Fruit fly (Drosophila melanogaster) whole organism, embryonic: ENCODE data around the gene CG15764.
A peak's percentile ranks its signal among the peaks of the same experiment; 100 is the strongest.

Experiments used
- Abd-B ChIP-seq: fragments of 200-800 bp; sonication (Bioruptor generic); optimal IDR thresholded peaks from 2 replicates; lab custom pipeline; 2018; ENCODE audit warnings: missing biosample characterization, mild to moderate bottlenecking, missing genetic modification characterization, moderate library complexity
- Atf3 ChIP-seq: fragments of 200-800 bp; sonication (Bioruptor generic); optimal IDR thresholded peaks from 3 replicates; lab custom pipeline; 2016; ENCODE audit warnings: missing biosample characterization, missing genetic modification characterization
- B-H2 ChIP-seq: fragments of 200-800 bp; sonication (Bioruptor generic); optimal IDR thresholded peaks from 2 replicates; lab custom pipeline; 2018; ENCODE audit warnings: missing biosample characterization, mild to moderate bottlenecking, missing genetic modification characterization
- C15 ChIP-seq: fragments of 200-800 bp; sonication (Bioruptor generic); IDR thresholded peaks from 3 replicates; pipeline ENCODE4 v1.3.6; 2022; ENCODE audit warnings: missing biosample characterization, missing genetic modification characterization
- CG10274 ChIP-seq: fragments of 200-800 bp; sonication (Bioruptor generic); optimal IDR thresholded peaks from 3 replicates; lab custom pipeline; 2017; ENCODE audit warnings: missing biosample characterization, mild to moderate bottlenecking, missing genetic modification characterization
- CG10543 ChIP-seq: fragments of 200-800 bp; sonication (Bioruptor generic); optimal IDR thresholded peaks from 3 replicates; lab custom pipeline; 2017; ENCODE audit warnings: missing biosample characterization, mild to moderate bottlenecking, missing genetic modification characterization, moderate library complexity
- CG10979 ChIP-seq: fragments of 200-800 bp; sonication (Bioruptor generic); optimal IDR thresholded peaks from 2 replicates; lab custom pipeline; 2018; ENCODE audit warnings: missing biosample characterization, mild to moderate bottlenecking, missing genetic modification characterization, moderate library complexity
- CG12071 ChIP-seq: fragments of 200-800 bp; sonication (Bioruptor generic); optimal IDR thresholded peaks from 3 replicates; lab custom pipeline; 2018; ENCODE audit warnings: missing biosample characterization, mild to moderate bottlenecking, missing genetic modification characterization
- CG12299 ChIP-seq: fragments of 200-800 bp; sonication (Bioruptor generic); optimal IDR thresholded peaks from 2 replicates; lab custom pipeline; 2018; ENCODE audit warnings: missing biosample characterization, mild to moderate bottlenecking, missing genetic modification characterization
- CG13894 ChIP-seq: fragments of 200-800 bp; sonication (Bioruptor generic); optimal IDR thresholded peaks from 3 replicates; lab custom pipeline; 2018; ENCODE audit warnings: missing biosample characterization, mild to moderate bottlenecking, missing genetic modification characterization, moderate library complexity
- CG14965 ChIP-seq: fragments of 200-800 bp; sonication (Bioruptor generic); optimal IDR thresholded peaks from 2 replicates; lab custom pipeline; 2016; ENCODE audit warnings: missing biosample characterization, missing genetic modification characterization, borderline replicate concordance
- CG15073 ChIP-seq: fragments of 200-800 bp; sonication (Bioruptor generic); optimal IDR thresholded peaks from 2 replicates; lab custom pipeline; 2016; ENCODE audit warnings: missing biosample characterization, missing genetic modification characterization
- CG17328 ChIP-seq: fragments of 200-800 bp; sonication (Bioruptor generic); IDR thresholded peaks from 2 replicates; pipeline ENCODE4 v1.3.6; 2022; ENCODE audit warnings: missing biosample characterization, missing genetic modification characterization
- CG17568 ChIP-seq: fragments of 200-800 bp; sonication (Bioruptor generic); optimal IDR thresholded peaks from 2 replicates; lab custom pipeline; 2018; ENCODE audit warnings: missing biosample characterization, mild to moderate bottlenecking, missing genetic modification characterization, moderate library complexity
- CG18619 ChIP-seq: fragments of 200-800 bp; sonication (Bioruptor generic); optimal IDR thresholded peaks from 3 replicates; lab custom pipeline; 2017; ENCODE audit warnings: missing biosample characterization, mild to moderate bottlenecking, missing genetic modification characterization
- CG5180 ChIP-seq: fragments of 200-800 bp; sonication (Bioruptor generic); optimal IDR thresholded peaks from 3 replicates; lab custom pipeline; 2017; ENCODE audit warnings: missing biosample characterization, missing genetic modification characterization, mild to moderate bottlenecking, moderate library complexity, missing genetic modification reagents
- CG7357 ChIP-seq: fragments of 200-800 bp; sonication (Bioruptor generic); IDR thresholded peaks from 3 replicates; pipeline ENCODE4 v1.3.6; 2022; ENCODE audit warnings: missing biosample characterization, missing genetic modification characterization
- CG7745 ChIP-seq: fragments of 200-800 bp; sonication (Bioruptor generic); optimal IDR thresholded peaks from 2 replicates; lab custom pipeline; 2018; ENCODE audit warnings: missing biosample characterization, mild to moderate bottlenecking, missing genetic modification characterization, moderate library complexity
- CG7963 ChIP-seq: fragments of 200-800 bp; sonication (Bioruptor generic); IDR thresholded peaks from 3 replicates; pipeline ENCODE4 v1.3.6; 2022; ENCODE audit warnings: missing biosample characterization, missing genetic modification characterization; ENCODE audit not compliant: partially characterized antibody
- CG8478 ChIP-seq: fragments of >200 bp; optimal IDR thresholded peaks from 2 replicates; lab custom pipeline; 2018
- CG9797 ChIP-seq: fragments of 200-800 bp; sonication (Bioruptor generic); optimal IDR thresholded peaks from 3 replicates; lab custom pipeline; 2018; ENCODE audit warnings: missing biosample characterization, mild to moderate bottlenecking, missing genetic modification characterization
- CG9817 ChIP-seq: fragments of 200-800 bp; sonication (Bioruptor generic); optimal IDR thresholded peaks from 2 replicates; lab custom pipeline; 2018; ENCODE audit warnings: missing biosample characterization, mild to moderate bottlenecking, missing genetic modification characterization, moderate library complexity
- Fer3 ChIP-seq: fragments of 200-800 bp; sonication (Bioruptor generic); optimal IDR thresholded peaks from 2 replicates; lab custom pipeline; 2018; ENCODE audit warnings: missing biosample characterization, mild to moderate bottlenecking, missing genetic modification characterization, moderate library complexity
- Gsc ChIP-seq: fragments of 200-800 bp; sonication (Bioruptor generic); IDR thresholded peaks from 2 replicates; pipeline ENCODE4 v1.3.6; 2022; ENCODE audit warnings: missing biosample characterization, missing genetic modification characterization
- HHEX ChIP-seq: fragments of 200-800 bp; sonication (Bioruptor generic); optimal IDR thresholded peaks from 3 replicates; lab custom pipeline; 2017; ENCODE audit warnings: missing biosample characterization, mild to moderate bottlenecking, missing genetic modification characterization, missing genetic modification reagents
- HLHmδ ChIP-seq: fragments of 200-800 bp; sonication (Bioruptor generic); optimal IDR thresholded peaks from 2 replicates; lab custom pipeline; 2018; ENCODE audit warnings: missing biosample characterization, mild to moderate bottlenecking, missing genetic modification characterization, moderate library complexity
- Hey ChIP-seq: fragments of 200-800 bp; sonication (Bioruptor generic); optimal IDR thresholded peaks from 3 replicates; lab custom pipeline; 2018; ENCODE audit warnings: missing biosample characterization, mild to moderate bottlenecking, missing genetic modification characterization
- Hr78 ChIP-seq, 2 experiments: fragments of 200-800 bp in 1 of 2; fragments of >200 bp in 1 of 2; sonication (Bioruptor generic) in 1 of 2; optimal IDR thresholded peaks; 2 replicates each; lab custom pipeline; 2017 to 2019; ENCODE audit warnings: missing biosample characterization in 2 of 2, missing genetic modification characterization in 2 of 2, mild to moderate bottlenecking in 1 of 2, moderate library complexity in 1 of 2
- Lhr ChIP-seq: fragments of 200-800 bp; sonication (Bioruptor generic); optimal IDR thresholded peaks from 3 replicates; lab custom pipeline; 2017; ENCODE audit warnings: mild to moderate bottlenecking, missing biosample characterization, missing genetic modification reagents, missing genetic modification characterization
- Lpt ChIP-seq: fragments of >200 bp; optimal IDR thresholded peaks from 2 replicates; lab custom pipeline; 2018; ENCODE audit warnings: missing biosample characterization, missing genetic modification characterization
- Mrtf ChIP-seq: fragments of 200-800 bp; sonication (Bioruptor generic); IDR thresholded peaks from 3 replicates; pipeline ENCODE4 v1.3.6; 2022; ENCODE audit warnings: missing biosample characterization, missing genetic modification characterization
- NFAT ChIP-seq: fragments of 200-800 bp; sonication (Bioruptor generic); IDR thresholded peaks from 2 replicates; pipeline ENCODE4 v1.3.6; 2022; ENCODE audit warnings: missing biosample characterization, missing genetic modification characterization
- Scr ChIP-seq: fragments of 200-800 bp; sonication (Bioruptor generic); IDR thresholded peaks from 2 replicates; pipeline ENCODE4 v1.3.6; 2022; ENCODE audit warnings: missing biosample characterization, missing genetic modification characterization; ENCODE audit not compliant: partially characterized antibody
- ara ChIP-seq: fragments of 200-800 bp; sonication (Bioruptor generic); IDR thresholded peaks from 2 replicates; pipeline ENCODE4 v1.3.6; 2022; ENCODE audit warnings: missing biosample characterization, missing genetic modification characterization
- ase ChIP-seq: fragments of 200-800 bp; sonication (Bioruptor generic); IDR thresholded peaks from 3 replicates; pipeline ENCODE4 v1.3.6; 2022; ENCODE audit warnings: missing biosample characterization, missing genetic modification characterization
- bowl ChIP-seq: fragments of 200-800 bp; sonication (Bioruptor generic); IDR thresholded peaks from 2 replicates; pipeline ENCODE4 v1.3.6; 2022; ENCODE audit warnings: missing biosample characterization, missing genetic modification characterization
- btn ChIP-seq: fragments of 200-800 bp; sonication (Bioruptor generic); optimal IDR thresholded peaks from 2 replicates; lab custom pipeline; 2016; ENCODE audit warnings: missing biosample characterization, missing genetic modification characterization
- chn ChIP-seq: fragments of 200-800 bp; sonication (Bioruptor generic); optimal IDR thresholded peaks from 2 replicates; lab custom pipeline; 2016; ENCODE audit warnings: missing biosample characterization, missing genetic modification characterization
- ci ChIP-seq: fragments of 200-800 bp; sonication (Bioruptor generic); IDR thresholded peaks from 3 replicates; pipeline ENCODE4 v1.3.6; 2022; ENCODE audit warnings: missing biosample characterization, missing genetic modification characterization
- eyg ChIP-seq: fragments of 200-800 bp; sonication (Bioruptor generic); optimal IDR thresholded peaks from 3 replicates; lab custom pipeline; 2016; ENCODE audit warnings: missing biosample characterization, missing genetic modification characterization
- grn ChIP-seq: fragments of 200-800 bp; sonication (Bioruptor generic); optimal IDR thresholded peaks from 3 replicates; lab custom pipeline; 2017; ENCODE audit warnings: missing biosample characterization, missing genetic modification characterization
- gsb ChIP-seq: fragments of 200-800 bp; sonication (Bioruptor generic); IDR thresholded peaks from 2 replicates; pipeline ENCODE4 v1.3.6; 2022; ENCODE audit warnings: missing biosample characterization, missing genetic modification characterization
- h ChIP-seq: fragments of >200 bp; optimal IDR thresholded peaks from 2 replicates; lab custom pipeline; 2017
- jing ChIP-seq: fragments of 200-800 bp; sonication (Bioruptor generic); optimal IDR thresholded peaks from 2 replicates; lab custom pipeline; 2018; ENCODE audit warnings: missing biosample characterization, mild to moderate bottlenecking, missing genetic modification characterization
- ken ChIP-seq: fragments of 200-800 bp; sonication (Bioruptor generic); IDR thresholded peaks from 3 replicates; pipeline ENCODE4 v1.3.6; 2022; ENCODE audit warnings: missing biosample characterization, missing genetic modification characterization
- mld ChIP-seq: fragments of 200-800 bp; sonication (Bioruptor generic); IDR thresholded peaks from 3 replicates; pipeline ENCODE4 v1.3.6; 2022; ENCODE audit warnings: missing biosample characterization, missing genetic modification characterization; ENCODE audit not compliant: partially characterized antibody
- pb ChIP-seq: fragments of 200-800 bp; sonication (Bioruptor generic); optimal IDR thresholded peaks from 3 replicates; lab custom pipeline; 2016; ENCODE audit warnings: missing biosample characterization, missing genetic modification characterization
- sima ChIP-seq: fragments of 200-800 bp; sonication (Bioruptor generic); optimal IDR thresholded peaks from 2 replicates; lab custom pipeline; 2016; ENCODE audit warnings: missing biosample characterization, missing genetic modification characterization
- sna ChIP-seq: fragments of 200-800 bp; sonication (Bioruptor generic); IDR thresholded peaks from 2 replicates; pipeline ENCODE4 v1.3.6; 2022; ENCODE audit warnings: missing biosample characterization, missing genetic modification characterization; ENCODE audit not compliant: partially characterized antibody
- tin ChIP-seq: fragments of 200-800 bp; sonication (Bioruptor generic); optimal IDR thresholded peaks from 3 replicates; lab custom pipeline; 2016; ENCODE audit warnings: missing biosample characterization, missing genetic modification characterization

The CG15764 gene

DNA sequence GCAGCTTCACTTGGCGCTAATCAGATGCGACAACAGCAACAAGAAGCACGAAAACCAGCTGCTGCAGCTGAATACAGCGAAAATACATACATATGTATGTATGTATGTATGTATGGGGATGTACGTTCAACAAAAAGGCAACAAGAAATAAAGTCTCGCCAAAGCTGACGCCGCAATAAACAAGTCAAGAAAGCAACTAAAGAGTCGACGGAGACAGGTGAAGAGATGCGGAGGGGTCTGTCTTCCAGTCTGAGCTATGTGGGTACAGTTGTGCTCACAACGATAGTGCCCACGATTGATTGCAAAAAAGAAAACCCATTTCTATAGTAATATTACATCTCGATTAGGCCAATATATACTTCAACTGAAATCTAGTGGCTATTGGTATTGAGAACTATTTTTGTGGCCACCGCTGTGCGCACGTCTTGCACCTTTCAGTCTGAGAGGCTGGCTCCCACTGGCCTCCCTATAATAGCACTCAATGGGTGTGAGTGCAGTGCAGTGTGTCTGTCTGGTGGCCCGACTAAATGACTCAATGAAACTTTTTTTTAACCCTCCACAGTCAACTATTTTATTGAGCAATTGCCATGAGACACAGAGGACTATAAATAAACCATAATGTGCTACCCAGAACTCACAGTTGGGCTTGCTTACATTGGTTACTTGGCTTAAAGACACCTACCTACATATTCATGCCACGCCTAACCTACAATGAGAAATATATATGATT lies 27.1 kb downstream of the CG15764 start (continued):
- peak; percentile 82 for TF ChIP-seq eyg (GFP tag; lab: Kevin White, UChicago)
- TF ChIP-seq pb, result peak; percentile 84
- TF ChIP-seq NFAT (GFP tag; lab: Robert Waterston, UW), result peak; percentile 69
- no peak for TF ChIP-seq sna (GFP tag; lab: Robert Waterston, UW)
- TF ChIP-seq Fer3, result peak; percentile 80
- peak; percentile 91 for TF ChIP-seq ase (GFP tag; lab: Robert Waterston, UW)
- peak; percentile 75 for TF ChIP-seq CG9817 (tag; lab: Kevin White, UChicago)
- TF ChIP-seq CG9797 (GFP tag; lab: Kevin White, UChicago), result peak; percentile 19
- TF ChIP-seq HHEX (GFP tag; lab: Kevin White, UChicago), result peak; percentile 81
- peak; percentile 85 for TF ChIP-seq Gsc (GFP tag; lab: Robert Waterston, UW)
- peak; percentile 84 for TF ChIP-seq CG18619
- peak; percentile 73 for TF ChIP-seq sima
- TF ChIP-seq C15 (GFP tag; lab: Robert Waterston, UW), result peak; percentile 64; the same call in 1 of the 3 replicates
- peak; percentile 94 for TF ChIP-seq CG17328 (GFP tag; lab: Robert Waterston, UW)
- TF ChIP-seq gsb (GFP tag; lab: Robert Waterston, UW), result peak; percentile 69
- peak; percentile 82 for TF ChIP-seq btn
- peak; percentile 96 for TF ChIP-seq ara (GFP tag; lab: Robert Waterston, UW)
- peak; percentile 97 for TF ChIP-seq ci
- peak; percentile 63 for TF ChIP-seq CG15073 (GFP tag; lab: Kevin White, UChicago)
- TF ChIP-seq bowl (GFP tag; lab: Robert Waterston, UW), result peak; percentile 85
- no peak for TF ChIP-seq CG7963 (GFP tag; lab: Robert Waterston, UW)
- TF ChIP-seq CG7745, result no peak
- no peak for TF ChIP-seq mld (GFP tag; lab: Robert Waterston, UW)
- no peak for TF ChIP-seq Lpt
- TF ChIP-seq CG14965 (GFP tag; lab: Kevin White, UChicago), result peak; percentile 75
- TF ChIP-seq Hr78 (GFP tag; optimal IDR thresholded peaks at IDR 0.05; lab: Kevin White, UChicago), result peak in 1 of 2 experiments; percentile 79
- no peak for TF ChIP-seq h (lab: Kevin White, UChicago)
- peak; percentile 88 for TF ChIP-seq chn (GFP tag; lab: Kevin White, UChicago)
- TF ChIP-seq grn, result peak; percentile 50
- no peak for TF ChIP-seq HLHmδ (GFP tag; lab: Kevin White, UChicago)
- peak; percentile 75 for TF ChIP-seq CG10274 (GFP tag; lab: Kevin White, UChicago)
- TF ChIP-seq CG8478 (lab: Kevin White, UChicago), result no peak
- peak; percentile 91 for TF ChIP-seq Mrtf (GFP tag; lab: Robert Waterston, UW)
- peak; percentile 78 for TF ChIP-seq CG7357 (GFP tag; lab: Robert Waterston, UW)
- no peak for TF ChIP-seq Scr
- peak; percentile 95 for TF ChIP-seq ken (GFP tag; lab: Robert Waterston, UW)
- TF ChIP-seq Atf3 (GFP tag; lab: Kevin White, UChicago), result peak; percentile 83
- TF ChIP-seq Lhr (GFP tag; lab: Kevin White, UChicago), result peak; percentile 80
- TF ChIP-seq tin (GFP tag; lab: Kevin White, UChicago), result peak; percentile 92
- peak; percentile 62 for TF ChIP-seq CG17568 (GFP tag; lab: Kevin White, UChicago)
- peak; percentile 83 for TF ChIP-seq Abd-B (GFP tag; lab: Kevin White, UChicago)
- TF ChIP-seq CG12071 (GFP tag; lab: Kevin White, UChicago), result peak; percentile 90
- peak; percentile 14 for TF ChIP-seq Hey
- TF ChIP-seq B-H2 (GFP tag; lab: Kevin White, UChicago), result no peak
- peak; percentile 92 for TF ChIP-seq CG10979 (tag; lab: Kevin White, UChicago)
- peak; percentile 80 for TF ChIP-seq CG5180 (GFP tag; lab: Kevin White, UChicago)
- TF ChIP-seq CG10543 (GFP tag; lab: Kevin White, UChicago), result no peak
- TF ChIP-seq CG13894 (tag; lab: Kevin White, UChicago), result no peak
- TF ChIP-seq jing, result peak; percentile 88
- TF ChIP-seq CG12299 (tag; lab: Kevin White, UChicago), result peak; percentile 75
